Worm (Caenorhabditis elegans) whole organism, L4 larva: Measurements from ENCODE around the gene nspc-4.

ENCODE experiments used
- aha-1 ChIP-seq: fragments of 150-350 bp; peaks from one replicate; lab custom pipeline; 2014; ENCODE audit warnings: missing biosample characterization, missing genetic modification characterization
- ceh-20 ChIP-seq: fragments of 200-800 bp; sonication (Bioruptor generic); IDR thresholded peaks from 2 replicates; pipeline ENCODE4 v1.3.6; 2022; ENCODE audit warnings: missing genetic modification reagents, missing genetic modification characterization, missing compliant biosample characterization
- nhr-10 ChIP-seq: fragments of 150-350 bp; optimal IDR thresholded peaks from 2 replicates; lab custom pipeline; 2014; ENCODE audit warnings: missing biosample characterization, missing genetic modification characterization
- unc-62 ChIP-seq, 3 experiments: fragments of 150-350 bp in 1 of 3; sonication (generic microtip); optimal IDR thresholded peaks in 2 of 3; peaks in 1 of 3; 1 replicate in 1 of 3; 2 replicates in 2 of 3; lab custom pipeline; 2014 to 2017; ENCODE audit warnings: missing biosample characterization in 3 of 3, missing genetic modification characterization in 3 of 3, missing genetic modification reagents in 3 of 3, missing genotype in 1 of 3
- zfp-3 ChIP-seq: fragments of 200-800 bp; sonication (Bioruptor generic); conservative IDR thresholded peaks from 2 replicates; pipeline ENCODE4 v1.3.6; 2022; ENCODE audit warnings: missing genetic modification reagents, missing genetic modification characterization, missing compliant biosample characterization
- ztf-7 ChIP-seq: fragments of 150-350 bp; optimal IDR thresholded peaks from 2 replicates; lab custom pipeline; 2014; ENCODE audit warnings: missing biosample characterization, missing genetic modification characterization

The nspc-4 gene

DNA sequence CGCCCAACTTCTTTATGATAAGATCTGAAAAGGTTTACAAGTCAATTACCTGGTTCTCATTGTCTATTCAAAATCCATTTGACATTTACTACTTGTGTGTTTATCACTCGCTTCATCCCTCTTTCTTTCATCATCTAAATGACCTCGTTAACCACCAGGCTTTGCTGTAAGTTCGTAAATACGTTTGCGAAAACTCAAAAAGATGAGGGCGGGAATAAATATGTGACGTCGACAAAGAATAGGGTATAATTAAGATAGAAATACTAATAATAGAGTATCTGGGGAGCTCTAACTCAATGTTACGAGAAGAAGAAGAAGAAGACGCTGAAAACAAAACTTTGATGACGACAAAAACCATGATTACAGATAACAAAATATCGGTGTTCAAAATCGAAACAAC is 48.7 kb downstream of the nspc-4 start:
- TF ChIP-seq unc-62 (GFP tag; optimal IDR thresholded peaks at IDR 0.05 in 1 of 2; lab: Kevin White, UChicago) = peak in 1 of 2 experiments; percentile 92
- TF ChIP-seq unc-62 (tag; optimal IDR thresholded peaks at IDR 0.05; lab: Kevin White, UChicago) = no peak
- peak; percentile 52 for TF ChIP-seq aha-1
- no peak for TF ChIP-seq ztf-7 (tag; lab: Kevin White, UChicago)
- TF ChIP-seq ceh-20 (GFP tag; lab: Robert Waterston, UW) = no peak
- TF ChIP-seq nhr-10 = no peak
- TF ChIP-seq zfp-3 (GFP tag; lab: Robert Waterston, UW) = no peak
